Fruit fly (Drosophila melanogaster) S2 (cell line): ENCODE data around the gene CG5440.

Experiments
- CG8478 ChIP-seq: fragments of >200 bp; optimal IDR thresholded peaks from 2 replicates; lab custom pipeline; 2018
- CTCF ChIP-seq, 2 experiments: fragments of >200 bp; optimal IDR thresholded peaks; 2 replicates each; lab custom pipeline; 2018

DNA sequence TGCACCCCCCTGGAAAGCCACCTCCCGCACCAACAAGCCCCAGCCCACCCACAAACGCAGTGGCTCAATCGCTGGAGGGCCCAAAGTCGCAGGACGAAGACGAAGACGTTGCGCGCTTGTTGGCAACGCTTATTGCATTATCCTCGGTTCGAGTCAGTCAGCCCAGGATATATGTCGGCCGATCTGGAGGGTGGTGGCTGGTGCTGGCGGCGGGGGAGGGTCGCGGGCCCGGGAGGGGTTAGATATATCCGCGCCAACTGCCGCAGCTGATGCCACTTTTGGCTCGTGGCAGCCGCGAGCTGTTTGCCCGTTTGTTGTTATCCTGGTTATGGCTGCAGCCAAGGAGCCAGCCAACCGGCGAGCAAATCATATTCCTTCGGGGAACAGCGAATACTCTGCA, 31.1 kb downstream of the CG5440 start:
- TF ChIP-seq CG8478 (lab: Kevin White, UChicago) (no peak), CTCF (optimal IDR thresholded peaks at IDR 0.05; lab: Kevin White, UChicago) (no peak)
